Worm (Caenorhabditis elegans) whole organism, late embryonic: ENCODE data around the gene cgt-3.
"Not testable (repeated sequence)": the region's sequence is repeated elsewhere in the genome, so short reads cannot be mapped to it uniquely, and the experiment has no call there.

ENCODE experiments used
- F13H6.1 ChIP-seq: sonication (generic microtip); optimal IDR thresholded peaks from 2 replicates; lab custom pipeline; 2016; ENCODE audit warnings: missing genetic modification characterization, missing compliant biosample characterization
- K09A11.1 ChIP-seq: sonication (generic microtip); optimal IDR thresholded peaks from 2 replicates; lab custom pipeline; 2017; ENCODE audit warnings: antibody characterized with exemption, mild to moderate bottlenecking, missing genetic modification characterization, missing compliant biosample characterization; ENCODE audit not compliant: insufficient read depth
- Y22D7AL.16 ChIP-seq: sonication (generic microtip); optimal IDR thresholded peaks from 2 replicates; lab custom pipeline; 2016; ENCODE audit warnings: missing genetic modification characterization, missing compliant biosample characterization
- ahr-1 ChIP-seq: sonication (generic microtip); optimal IDR thresholded peaks from 2 replicates; lab custom pipeline; 2016; ENCODE audit warnings: missing genetic modification characterization, missing compliant biosample characterization
- ceh-2 ChIP-seq: sonication (generic microtip); optimal IDR thresholded peaks from 2 replicates; lab custom pipeline; 2016; ENCODE audit warnings: missing genotype, missing genetic modification characterization, missing compliant biosample characterization
- ceh-22 ChIP-seq: sonication (generic microtip); optimal IDR thresholded peaks from 2 replicates; lab custom pipeline; 2017; ENCODE audit warnings: missing biosample characterization, missing genetic modification characterization
- ceh-24 ChIP-seq: sonication (generic microtip); optimal IDR thresholded peaks from 2 replicates; lab custom pipeline; 2016; ENCODE audit warnings: mild to moderate bottlenecking, missing genetic modification characterization, missing compliant biosample characterization
- ceh-31 ChIP-seq: sonication (generic microtip); optimal IDR thresholded peaks from 2 replicates; lab custom pipeline; 2016; ENCODE audit warnings: missing genetic modification characterization, missing compliant biosample characterization
- ceh-45 ChIP-seq: fragments of 200-800 bp; sonication (Bioruptor generic); IDR thresholded peaks from 2 replicates; pipeline ENCODE4 v1.3.6; 2022; ENCODE audit warnings: missing genetic modification reagents, missing genetic modification characterization, missing compliant biosample characterization
- ceh-48 ChIP-seq: sonication (generic microtip); optimal IDR thresholded peaks from 2 replicates; lab custom pipeline; 2016; ENCODE audit warnings: missing genetic modification characterization, inconsistent platforms, missing compliant biosample characterization
- ceh-6 ChIP-seq: fragments of 200-800 bp; sonication (Bioruptor generic); optimal IDR thresholded peaks from 2 replicates; lab custom pipeline; 2018; ENCODE audit warnings: mild to moderate bottlenecking, missing genetic modification characterization, missing compliant biosample characterization
- ceh-9 ChIP-seq: sonication (generic microtip); optimal IDR thresholded peaks from 2 replicates; lab custom pipeline; 2016; ENCODE audit warnings: mild to moderate bottlenecking, missing genetic modification characterization, inconsistent platforms, missing compliant biosample characterization
- che-1 ChIP-seq: sonication (generic microtip); optimal IDR thresholded peaks from 2 replicates; lab custom pipeline; 2016; ENCODE audit warnings: mild to moderate bottlenecking, missing genetic modification characterization, missing compliant biosample characterization
- elt-2 ChIP-seq: sonication (generic microtip); optimal IDR thresholded peaks from 2 replicates; lab custom pipeline; 2016; ENCODE audit warnings: missing genetic modification reagents, missing genetic modification characterization, missing compliant biosample characterization
- ets-4 ChIP-seq: sonication (generic microtip); optimal IDR thresholded peaks from 2 replicates; lab custom pipeline; 2016; ENCODE audit warnings: missing genetic modification characterization, missing compliant biosample characterization
- eyg-1 ChIP-seq: sonication (generic microtip); optimal IDR thresholded peaks from 2 replicates; lab custom pipeline; 2016; ENCODE audit warnings: missing genotype, missing genetic modification characterization, missing compliant biosample characterization
- fax-1 ChIP-seq: sonication (generic microtip); optimal IDR thresholded peaks from 2 replicates; lab custom pipeline; 2016; ENCODE audit warnings: missing genotype, missing genetic modification characterization, missing compliant biosample characterization
- fkh-10 ChIP-seq: fragments of 150-350 bp; optimal IDR thresholded peaks from 2 replicates; lab custom pipeline; 2014; ENCODE audit warnings: missing biosample characterization, missing genetic modification reagents, missing genetic modification characterization
- gmeb-2 ChIP-seq: sonication (generic microtip); optimal IDR thresholded peaks from 2 replicates; lab custom pipeline; 2016; ENCODE audit warnings: missing genetic modification characterization, inconsistent platforms, missing compliant biosample characterization
- hlh-13 ChIP-seq: fragments of 200-800 bp; sonication (Bioruptor generic); optimal IDR thresholded peaks from 2 replicates; lab custom pipeline; 2018; ENCODE audit warnings: mild to moderate bottlenecking, missing genetic modification characterization, missing compliant biosample characterization
- hlh-15 ChIP-seq: sonication (generic microtip); optimal IDR thresholded peaks from 2 replicates; lab custom pipeline; 2016; ENCODE audit warnings: missing genetic modification characterization, missing compliant biosample characterization
- hlh-6 ChIP-seq: sonication (generic microtip); optimal IDR thresholded peaks from 2 replicates; lab custom pipeline; 2016; ENCODE audit warnings: missing genotype, missing genetic modification characterization, missing compliant biosample characterization
- lim-6 ChIP-seq: sonication (generic microtip); optimal IDR thresholded peaks from 2 replicates; lab custom pipeline; 2016; ENCODE audit warnings: missing genetic modification characterization, missing compliant biosample characterization
- lin-11 ChIP-seq: fragments of 200-800 bp; sonication (Bioruptor generic); optimal IDR thresholded peaks from 2 replicates; lab custom pipeline; 2018; ENCODE audit warnings: mild to moderate bottlenecking, missing genetic modification characterization, missing compliant biosample characterization
- madf-2 ChIP-seq: sonication (generic microtip); optimal IDR thresholded peaks from 2 replicates; lab custom pipeline; 2017; ENCODE audit warnings: missing genetic modification characterization, missing compliant biosample characterization
- nhr-11 ChIP-seq: fragments of 150-350 bp; optimal IDR thresholded peaks from 2 replicates; lab custom pipeline; 2014; ENCODE audit warnings: missing biosample characterization, missing genetic modification characterization
- pag-3 ChIP-seq: sonication (generic microtip); optimal IDR thresholded peaks from 2 replicates; lab custom pipeline; 2016; ENCODE audit warnings: missing compliant biosample characterization, missing genetic modification characterization, borderline replicate concordance
- pax-1 ChIP-seq: fragments of 150-350 bp; optimal IDR thresholded peaks from 2 replicates; lab custom pipeline; 2014; ENCODE audit warnings: missing biosample characterization, missing genetic modification characterization
- pha-2 ChIP-seq: sonication (generic microtip); optimal IDR thresholded peaks from 2 replicates; lab custom pipeline; 2017; ENCODE audit warnings: mild to moderate bottlenecking, missing genetic modification characterization, missing compliant biosample characterization
- pha-4 ChIP-seq: fragments of 150-350 bp; optimal IDR thresholded peaks from 2 replicates; lab custom pipeline; 2018; ENCODE audit warnings: missing biosample characterization, missing genetic modification reagents, missing genetic modification characterization
- pqm-1 ChIP-seq: sonication (generic microtip); optimal IDR thresholded peaks from 2 replicates; lab custom pipeline; 2016; ENCODE audit warnings: missing genetic modification characterization, missing compliant biosample characterization
- pros-1 ChIP-seq: fragments of 150-350 bp; optimal IDR thresholded peaks from 2 replicates; lab custom pipeline; 2014; ENCODE audit warnings: missing biosample characterization, missing genetic modification reagents, missing genetic modification characterization
- ref-2 ChIP-seq: sonication (generic microtip); optimal IDR thresholded peaks from 2 replicates; lab custom pipeline; 2016; ENCODE audit warnings: missing genetic modification characterization, missing compliant biosample characterization
- rnt-1 ChIP-seq: sonication (generic microtip); optimal IDR thresholded peaks from 2 replicates; lab custom pipeline; 2016; ENCODE audit warnings: missing genetic modification characterization, missing compliant biosample characterization
- sdc-2 ChIP-seq: sonication (generic microtip); optimal IDR thresholded peaks from 2 replicates; lab custom pipeline; 2016; ENCODE audit warnings: missing genotype, missing genetic modification characterization, missing compliant biosample characterization
- syd-9 ChIP-seq: sonication (generic microtip); optimal IDR thresholded peaks from 2 replicates; lab custom pipeline; 2016; ENCODE audit warnings: mild to moderate bottlenecking, missing genetic modification characterization, moderate library complexity, missing compliant biosample characterization
- zip-5 ChIP-seq: sonication (generic microtip); optimal IDR thresholded peaks from 2 replicates; lab custom pipeline; 2016; ENCODE audit warnings: missing genetic modification characterization, missing compliant biosample characterization
- ztf-16 ChIP-seq: sonication (generic microtip); optimal IDR thresholded peaks from 2 replicates; lab custom pipeline; 2017; ENCODE audit warnings: missing genetic modification characterization, missing compliant biosample characterization

The cgt-3 gene

DNA sequence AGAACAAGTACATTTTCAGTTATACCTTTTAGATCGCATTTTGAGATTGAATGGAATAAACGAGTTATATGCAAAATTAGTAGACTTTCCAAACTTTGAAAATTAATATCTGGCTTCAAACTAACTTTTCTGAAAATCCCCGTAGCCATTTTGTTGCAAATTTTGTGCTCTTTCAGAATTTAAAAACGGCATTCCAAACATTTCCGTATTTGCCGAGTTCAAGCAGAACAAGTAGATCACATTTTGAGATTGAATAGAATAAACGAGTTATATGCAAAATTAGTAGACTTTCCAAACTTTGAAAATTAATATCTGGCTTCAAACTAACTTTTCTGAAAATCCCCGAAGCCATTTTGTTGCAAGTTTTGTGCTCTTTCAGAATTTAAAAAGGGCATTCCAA is 34.6 kb upstream of the cgt-3 start, which contains the start of gene F55C12.2:
F55C12.2 (plus strand) TSS at position 301 of the 400 bp plus-strand sequence.
- not testable (repeated sequence) for TF ChIP-seq ceh-22; che-1; zip-5 (tag; lab: Kevin White, UChicago)

DNA sequence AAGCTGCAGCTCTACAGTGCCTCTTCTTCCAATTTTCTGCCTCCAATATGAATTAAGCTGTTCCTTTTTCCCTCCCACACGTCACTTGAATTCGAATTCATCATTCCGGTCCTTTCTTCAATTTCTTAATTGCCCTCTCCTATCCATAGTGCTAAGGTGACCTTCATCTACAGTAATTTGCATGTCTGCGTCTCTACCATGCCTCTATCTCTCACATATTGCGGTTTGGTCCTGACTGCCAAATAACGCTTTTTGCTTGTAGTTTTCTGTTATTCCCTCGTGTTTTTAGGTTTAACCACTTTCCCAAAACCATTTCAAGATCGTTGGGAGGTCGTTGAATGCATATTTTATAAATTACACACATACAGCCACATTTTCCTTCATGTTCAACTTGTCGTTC is 30.4 kb upstream of the cgt-3 start:
- TF ChIP-seq ceh-6 (GFP tag; lab: Kevin White, UChicago) = no peak
- no peak for TF ChIP-seq K09A11.1
- TF ChIP-seq pag-3 (tag; lab: Kevin White, UChicago) = no peak
- no peak for TF ChIP-seq hlh-15 (tag; lab: Kevin White, UChicago)
- TF ChIP-seq pqm-1 (tag; lab: Kevin White, UChicago) = no peak
- no peak for TF ChIP-seq ceh-24

DNA sequence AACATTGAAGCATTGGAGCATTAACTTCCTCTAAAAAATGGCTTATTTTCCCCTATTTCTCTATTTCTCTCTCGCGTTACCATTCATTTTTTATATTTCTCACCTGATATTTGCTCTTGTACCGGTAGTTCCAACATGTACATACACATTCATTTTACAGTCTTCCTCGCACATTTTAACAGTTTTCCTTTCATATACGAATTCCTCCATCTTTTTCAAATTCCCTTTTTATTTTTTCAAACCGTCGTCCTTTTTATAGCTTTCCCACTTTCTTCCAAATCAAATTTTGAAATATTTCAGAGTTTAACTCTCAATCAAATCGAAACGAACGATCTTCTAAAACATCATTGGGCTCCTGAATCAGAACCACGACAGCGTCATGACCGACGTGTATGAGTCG is 26.9 kb upstream of the cgt-3 start, which contains the start of gene rfip-1:
rfip-1 (plus strand) TSS at position 301 of the 400 bp plus-strand sequence.
- TF ChIP-seq rnt-1 (no peak), ztf-16 (no peak), ceh-48 (no peak)

DNA sequence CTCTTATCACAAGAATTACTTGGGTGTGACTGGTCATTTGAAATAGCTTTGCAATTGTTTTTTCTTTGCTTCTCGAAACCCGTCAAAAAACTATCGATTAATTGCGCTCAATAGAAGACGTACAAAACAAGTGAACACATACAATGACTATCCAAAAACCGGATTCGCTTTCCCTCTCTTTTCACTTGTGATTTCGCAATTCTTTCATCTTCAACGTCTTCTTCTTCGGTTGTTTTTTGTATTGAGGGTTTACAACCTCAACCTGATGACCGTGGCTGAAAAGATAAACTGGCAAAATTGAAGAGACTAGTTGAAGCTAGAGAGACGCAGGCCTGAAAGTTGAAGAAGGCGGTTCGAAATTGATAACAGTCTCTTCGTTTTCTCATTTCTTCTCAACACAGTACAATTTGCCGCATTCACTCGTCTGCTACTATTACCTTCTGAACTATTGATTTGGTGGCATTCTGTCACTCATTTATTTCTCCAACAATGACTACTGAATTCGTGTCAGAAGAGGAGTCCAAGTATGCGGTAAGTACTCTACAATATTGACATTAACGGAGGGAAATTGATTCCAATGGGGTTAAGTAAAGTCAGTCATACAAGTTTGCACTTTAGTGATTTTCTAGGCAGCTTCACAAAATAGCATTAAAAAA is 25.0 kb upstream of the cgt-3 start:
- TF ChIP-seq gmeb-2 (tag; lab: Kevin White, UChicago) = no peak
- TF ChIP-seq elt-2 (tag; lab: Kevin White, UChicago) = no peak
- no peak for TF ChIP-seq ceh-2 (tag; lab: Kevin White, UChicago)
- TF ChIP-seq ceh-31 = no peak
- no peak for TF ChIP-seq madf-2 (tag; lab: Kevin White, UChicago)
- TF ChIP-seq fkh-10 (GFP tag; lab: Kevin White, UChicago) = no peak
- no peak for TF ChIP-seq ref-2 (tag; lab: Kevin White, UChicago)
- TF ChIP-seq pha-2 (tag; lab: Kevin White, UChicago) = no peak
- no peak for TF ChIP-seq ceh-45 (GFP tag; lab: Robert Waterston, UW)
- TF ChIP-seq eyg-1 (tag; lab: Kevin White, UChicago) = no peak
- TF ChIP-seq ztf-16 = no peak
- no peak for TF ChIP-seq ets-4 (tag; lab: Kevin White, UChicago)
- no peak for TF ChIP-seq pha-4
- no peak for TF ChIP-seq hlh-13 (GFP tag; lab: Kevin White, UChicago)
- TF ChIP-seq sdc-2 (tag; lab: Kevin White, UChicago) = no peak
- TF ChIP-seq lin-11 (tag; lab: Kevin White, UChicago) = no peak
- no peak for TF ChIP-seq fax-1 (tag; lab: Kevin White, UChicago)
- TF ChIP-seq nhr-11 (tag; lab: Kevin White, UChicago) = no peak
- no peak for TF ChIP-seq ahr-1 (tag; lab: Kevin White, UChicago)

DNA sequence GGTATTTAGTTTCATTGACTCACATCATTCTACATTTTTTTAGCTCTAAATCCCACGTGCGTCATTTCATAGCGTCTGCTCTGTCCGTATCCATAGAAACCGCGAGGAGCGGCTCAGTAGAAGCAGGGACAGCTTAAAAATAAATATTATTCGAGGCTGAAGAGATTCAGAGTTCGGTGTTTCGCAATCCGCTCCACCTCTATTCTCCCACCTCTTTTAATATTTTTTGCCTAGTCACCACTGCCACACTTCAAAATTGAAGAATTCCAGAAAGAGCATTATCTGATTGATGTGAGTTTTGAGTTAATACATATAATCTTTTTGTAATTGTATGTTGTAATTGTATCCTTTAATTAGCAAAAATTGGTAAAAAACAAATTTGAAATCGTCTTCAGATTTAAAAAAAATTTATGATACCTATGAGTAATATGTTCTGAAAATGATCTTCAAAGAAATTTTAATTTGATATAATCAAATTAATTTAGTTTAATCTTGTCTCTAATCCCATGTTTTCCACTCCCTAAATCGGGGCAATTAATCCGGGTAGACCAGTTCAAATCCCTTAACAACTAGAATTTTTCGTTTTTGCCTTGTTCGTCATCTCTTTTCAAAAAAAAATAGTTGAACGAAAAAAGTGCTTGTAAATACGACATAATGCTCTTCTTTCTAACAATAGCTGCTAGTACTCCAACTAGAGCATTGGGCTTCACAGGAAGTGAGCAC is 21.5 kb upstream of the cgt-3 start:
- no peak for TF ChIP-seq pqm-1 (tag; lab: Kevin White, UChicago)
- no peak for TF ChIP-seq pax-1 (tag; lab: Kevin White, UChicago)
- no peak for TF ChIP-seq eyg-1 (tag; lab: Kevin White, UChicago)
- no peak for TF ChIP-seq lim-6 (tag; lab: Kevin White, UChicago)
- no peak for TF ChIP-seq che-1
- no peak for TF ChIP-seq F13H6.1 (tag; lab: Kevin White, UChicago)
- no peak for TF ChIP-seq ztf-16
- no peak for TF ChIP-seq syd-9 (tag; lab: Kevin White, UChicago)
- no peak for TF ChIP-seq Y22D7AL.16 (tag; lab: Kevin White, UChicago)
- TF ChIP-seq hlh-6 (tag; lab: Kevin White, UChicago) = no peak
- no peak for TF ChIP-seq pros-1 (tag; lab: Kevin White, UChicago)
- TF ChIP-seq ceh-9 (tag; lab: Kevin White, UChicago) = no peak
- no peak for TF ChIP-seq zip-5 (tag; lab: Kevin White, UChicago)
- TF ChIP-seq, all 69 proteins: peak for 0
